Fruit fly (Drosophila melanogaster) whole organism, embryonic: ENCODE measurements around the gene CG5828.

Source experiments
- Awh ChIP-seq: fragments of 200-800 bp; sonication (Bioruptor generic); IDR thresholded peaks from 2 replicates; pipeline ENCODE4, ENCODE4 v1.3.6; 2022; ENCODE audit warnings: missing biosample characterization, missing genetic modification characterization
- Blimp-1 ChIP-seq: fragments of 200-800 bp; sonication (Bioruptor generic); optimal IDR thresholded peaks from 3 replicates; lab custom pipeline; 2018; ENCODE audit warnings: missing biosample characterization, missing genetic modification characterization, mild to moderate bottlenecking, moderate library complexity, missing genetic modification reagents
- CG10267 ChIP-seq: fragments of 200-800 bp; sonication (Bioruptor generic); optimal IDR thresholded peaks from 2 replicates; lab custom pipeline; 2018; ENCODE audit warnings: missing biosample characterization, mild to moderate bottlenecking, missing genetic modification characterization, moderate library complexity
- CG10543 ChIP-seq: fragments of 200-800 bp; sonication (Bioruptor generic); optimal IDR thresholded peaks from 3 replicates; lab custom pipeline; 2017; ENCODE audit warnings: missing biosample characterization, mild to moderate bottlenecking, missing genetic modification characterization, moderate library complexity
- CG11093 ChIP-seq: fragments of 200-800 bp; sonication (Bioruptor generic); IDR thresholded peaks from 3 replicates; pipeline ENCODE4 v1.3.6; 2022; ENCODE audit warnings: missing biosample characterization, missing genetic modification characterization
- CG12769 ChIP-seq: fragments of 200-800 bp; sonication (Bioruptor generic); optimal IDR thresholded peaks from 2 replicates; lab custom pipeline; 2019; ENCODE audit warnings: missing biosample characterization, mild to moderate bottlenecking, missing genetic modification characterization, moderate library complexity
- CG15269 ChIP-seq: fragments of 200-800 bp; sonication (Bioruptor generic); optimal IDR thresholded peaks from 2 replicates; lab custom pipeline; 2018; ENCODE audit warnings: missing biosample characterization, mild to moderate bottlenecking, missing genetic modification characterization, moderate library complexity
- CG1603 ChIP-seq: fragments of 200-800 bp; sonication (Bioruptor generic); optimal IDR thresholded peaks from 2 replicates; lab custom pipeline; 2019; ENCODE audit warnings: missing biosample characterization, mild to moderate bottlenecking, missing genetic modification characterization, moderate library complexity
- CG18262 ChIP-seq: fragments of 200-800 bp; optimal IDR thresholded peaks from 3 replicates; lab custom pipeline; 2019; ENCODE audit warnings: missing biosample characterization, mild to moderate bottlenecking, missing genetic modification characterization, moderate library complexity
- CG2199 ChIP-seq: fragments of 200-800 bp; sonication (Bioruptor generic); IDR thresholded peaks from 3 replicates; pipeline ENCODE4 v1.3.6; 2022; ENCODE audit warnings: missing biosample characterization, missing genetic modification characterization
- CG32767 ChIP-seq: fragments of 200-800 bp; sonication (Bioruptor generic); IDR thresholded peaks from 2 replicates; pipeline ENCODE4 v1.3.6; 2022; ENCODE audit warnings: missing biosample characterization, missing genetic modification characterization
- CG34376 ChIP-seq: fragments of 200-800 bp; sonication (Bioruptor generic); optimal IDR thresholded peaks from 2 replicates; lab custom pipeline; 2018; ENCODE audit warnings: missing biosample characterization, mild to moderate bottlenecking, missing genetic modification characterization
- CG6175 ChIP-seq: fragments of 200-800 bp; sonication (Bioruptor generic); IDR thresholded peaks from 3 replicates; pipeline ENCODE4 v1.3.6; 2022; ENCODE audit warnings: missing biosample characterization, missing genetic modification characterization
- CG6683 ChIP-seq: fragments of 200-800 bp; sonication (Bioruptor generic); optimal IDR thresholded peaks from 2 replicates; lab custom pipeline; 2017; ENCODE audit warnings: missing biosample characterization, mild to moderate bottlenecking, missing genetic modification characterization, missing genetic modification reagents
- CG6765 ChIP-seq: fragments of 200-800 bp; sonication (Bioruptor generic); optimal IDR thresholded peaks from 3 replicates; lab custom pipeline; 2017; ENCODE audit warnings: missing biosample characterization, mild to moderate bottlenecking, missing genetic modification characterization
- CG9215 ChIP-seq: fragments of 200-800 bp; sonication (Bioruptor generic); IDR thresholded peaks from 2 replicates; pipeline ENCODE4 v1.3.6; 2022; ENCODE audit warnings: missing biosample characterization, missing genetic modification characterization
- CoRest ChIP-seq: fragments of 200-800 bp; sonication (Bioruptor generic); optimal IDR thresholded peaks from 3 replicates; lab custom pipeline; 2018; ENCODE audit warnings: missing biosample characterization, mild to moderate bottlenecking, missing genetic modification characterization, moderate library complexity
- Deaf1 ChIP-seq: fragments of 200-800 bp; optimal IDR thresholded peaks from 3 replicates; lab custom pipeline; 2019; ENCODE audit warnings: missing biosample characterization, mild to moderate bottlenecking, missing genetic modification characterization, moderate library complexity
- Dip3 ChIP-seq: fragments of 200-800 bp; sonication (Bioruptor generic); optimal IDR thresholded peaks from 3 replicates; lab custom pipeline; 2016; ENCODE audit warnings: missing biosample characterization, missing genetic modification characterization
- Hr78 ChIP-seq, 2 experiments: fragments of 200-800 bp in 1 of 2; fragments of >200 bp in 1 of 2; sonication (Bioruptor generic) in 1 of 2; optimal IDR thresholded peaks; 2 replicates each; lab custom pipeline; 2017 to 2019; ENCODE audit warnings: missing biosample characterization in 2 of 2, missing genetic modification characterization in 2 of 2, mild to moderate bottlenecking in 1 of 2, moderate library complexity in 1 of 2
- Hsf ChIP-seq: fragments of 200-800 bp; sonication (Bioruptor generic); optimal IDR thresholded peaks from 3 replicates; lab custom pipeline; 2016; ENCODE audit warnings: missing biosample characterization, missing genetic modification characterization
- MTF-1 ChIP-seq: fragments of 200-800 bp; sonication (Bioruptor generic); optimal IDR thresholded peaks from 2 replicates; lab custom pipeline; 2018; ENCODE audit warnings: missing biosample characterization, mild to moderate bottlenecking, missing genetic modification characterization, borderline replicate concordance
- Med ChIP-seq: fragments of 200-800 bp; sonication (Bioruptor generic); peaks from one replicate; lab custom pipeline; 2016; ENCODE audit warnings: missing biosample characterization, missing genetic modification characterization, mild to moderate bottlenecking, inconsistent platforms, moderate library complexity
- NC2β ChIP-seq: fragments of 200-800 bp; sonication (Bioruptor generic); optimal IDR thresholded peaks from 2 replicates; lab custom pipeline; 2016; ENCODE audit warnings: missing biosample characterization, missing genetic modification characterization
- Pdp1 ChIP-seq, 2 experiments: fragments of 200-800 bp; sonication (Bioruptor generic); optimal IDR thresholded peaks; 3 replicates each; lab custom pipeline; 2016; ENCODE audit warnings: missing biosample characterization in 2 of 2, missing genetic modification characterization in 2 of 2, mild to moderate bottlenecking in 1 of 2, moderate library complexity in 1 of 2
- Sox102F ChIP-seq: fragments of 200-800 bp; sonication (Bioruptor generic); optimal IDR thresholded peaks from 2 replicates; lab custom pipeline; 2018; ENCODE audit warnings: missing biosample characterization, mild to moderate bottlenecking, missing genetic modification characterization, moderate library complexity
- abd-A ChIP-seq: fragments of 200-800 bp; sonication (Bioruptor generic); optimal IDR thresholded peaks from 3 replicates; lab custom pipeline; 2019; ENCODE audit warnings: missing biosample characterization, mild to moderate bottlenecking, missing genetic modification characterization, moderate library complexity
- chinmo ChIP-seq: fragments of 200-800 bp; sonication (Bioruptor generic); IDR thresholded peaks from 4 replicates; pipeline ENCODE4 v1.3.6; 2022; ENCODE audit warnings: missing biosample characterization, missing genetic modification characterization; ENCODE audit not compliant: partially characterized antibody
- dm ChIP-seq: fragments of 200-800 bp; sonication (Bioruptor generic); optimal IDR thresholded peaks from 3 replicates; lab custom pipeline; 2016; ENCODE audit warnings: missing biosample characterization, missing genetic modification characterization
- eve ChIP-seq, 2 experiments: fragments of >200 bp; optimal IDR thresholded peaks; 2 replicates each; lab custom pipeline; 2017; ENCODE audit warnings: missing biosample characterization in 2 of 2, missing genetic modification characterization in 2 of 2
- fd96Cb ChIP-seq: fragments of 200-800 bp; sonication (Bioruptor generic); optimal IDR thresholded peaks from 2 replicates; lab custom pipeline; 2018; ENCODE audit warnings: missing biosample characterization, mild to moderate bottlenecking, missing genetic modification characterization, moderate library complexity
- ftz-f1 ChIP-seq: fragments of 200-800 bp; sonication (Bioruptor generic); optimal IDR thresholded peaks from 2 replicates; lab custom pipeline; 2016; ENCODE audit warnings: missing biosample characterization, missing genetic modification characterization
- grau ChIP-seq: fragments of 200-800 bp; optimal IDR thresholded peaks from 3 replicates; lab custom pipeline; 2019; ENCODE audit warnings: missing biosample characterization, mild to moderate bottlenecking, missing genetic modification characterization, moderate library complexity
- ken ChIP-seq: fragments of 200-800 bp; sonication (Bioruptor generic); IDR thresholded peaks from 3 replicates; pipeline ENCODE4 v1.3.6; 2022; ENCODE audit warnings: missing biosample characterization, missing genetic modification characterization
- lmd ChIP-seq: fragments of 200-800 bp; sonication (Bioruptor generic); IDR thresholded peaks from 2 replicates; pipeline ENCODE4 v1.3.6; 2022; ENCODE audit warnings: missing biosample characterization, missing genetic modification characterization
- org-1 ChIP-seq: fragments of 200-800 bp; sonication (Bioruptor generic); optimal IDR thresholded peaks from 2 replicates; lab custom pipeline; 2017; ENCODE audit warnings: missing biosample characterization, missing genetic modification characterization
- schlank ChIP-seq: fragments of 200-800 bp; sonication (Bioruptor generic); optimal IDR thresholded peaks from 2 replicates; lab custom pipeline; 2018; ENCODE audit warnings: missing biosample characterization, mild to moderate bottlenecking, missing genetic modification characterization
- sd ChIP-seq: fragments of 200-800 bp; sonication (Bioruptor generic); optimal IDR thresholded peaks from 3 replicates; lab custom pipeline; 2018; ENCODE audit warnings: missing biosample characterization, mild to moderate bottlenecking, missing genetic modification characterization, moderate library complexity
- so ChIP-seq: fragments of 200-800 bp; sonication (Bioruptor generic); IDR thresholded peaks from 3 replicates; pipeline ENCODE4 v1.3.6; 2022; ENCODE audit warnings: missing biosample characterization, missing genetic modification characterization
- sqz ChIP-seq: fragments of 200-800 bp; sonication (Bioruptor generic); optimal IDR thresholded peaks from 3 replicates; lab custom pipeline; 2018; ENCODE audit warnings: missing biosample characterization, mild to moderate bottlenecking, missing genetic modification characterization
- tup ChIP-seq: fragments of 200-800 bp; sonication (Bioruptor generic); optimal IDR thresholded peaks from 2 replicates; lab custom pipeline; 2016; ENCODE audit warnings: missing biosample characterization, mild to moderate bottlenecking, missing genetic modification characterization, moderate library complexity
- vvl ChIP-seq: fragments of 200-800 bp; sonication (Bioruptor generic); IDR thresholded peaks from 2 replicates; pipeline ENCODE4 v1.3.6; 2022; ENCODE audit warnings: missing biosample characterization, missing genetic modification characterization

The CG5828 gene

DNA sequence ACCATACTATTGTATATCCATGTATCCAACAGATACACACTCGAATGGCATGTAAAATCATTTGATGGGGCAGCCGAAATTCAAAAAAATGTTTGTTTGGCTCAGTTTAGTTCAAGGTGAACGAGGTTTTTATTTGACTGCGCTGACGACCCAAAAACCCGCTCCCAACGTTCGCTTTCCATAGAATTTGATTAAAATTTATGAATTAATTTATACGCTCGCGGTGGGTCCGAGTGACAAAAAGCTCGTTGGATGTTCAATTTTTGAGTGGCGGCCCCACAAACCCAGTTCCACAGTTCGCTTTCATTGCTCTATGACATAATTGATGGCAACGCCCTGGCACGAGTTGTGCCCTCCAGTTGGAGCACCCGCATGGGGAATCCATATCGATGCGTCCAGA is 25.9 kb downstream of the CG5828 start:
- TF ChIP-seq ftz-f1 (GFP tag; lab: Kevin White, UChicago) (peak; percentile 57), vvl (GFP tag; lab: Robert Waterston, UW) (peak; percentile 67; the same call in 1 of the 2 replicates), MTF-1 (no peak), Deaf1 (tag; lab: Kevin White, UChicago) (no peak), Med (GFP tag; lab: Kevin White, UChicago) (peak; percentile 5), Hr78 (GFP tag; optimal IDR thresholded peaks at IDR 0.05; lab: Kevin White, UChicago) (peak in 1 of 2 experiments; percentile 51), so (no peak), sqz (peak; percentile 55), CoRest (tag; lab: Kevin White, UChicago) (no peak), dm (GFP tag; lab: Kevin White, UChicago) (no peak), schlank (tag; lab: Kevin White, UChicago) (no peak), ken (GFP tag; lab: Robert Waterston, UW) (no peak), CG10543 (GFP tag; lab: Kevin White, UChicago) (peak; percentile 56), abd-A (tag; lab: Kevin White, UChicago) (peak; percentile 94), CG6765 (no peak), NC2β (GFP tag; lab: Kevin White, UChicago) (no peak), eve (GFP tag; optimal IDR thresholded peaks at IDR 0.05; lab: Kevin White, UChicago) (no peak), org-1 (GFP tag; lab: Kevin White, UChicago) (no peak), Awh (peak; percentile 24; the same call in 1 of the 2 replicates), CG6683 (GFP tag; lab: Kevin White, UChicago) (no peak), Sox102F (no peak), lmd (GFP tag; lab: Robert Waterston, UW) (no peak), grau (tag; lab: Kevin White, UChicago) (no peak), CG2199 (GFP tag; lab: Robert Waterston, UW) (0 out of 3 replicates have a peak, but pooled peaks have one; percentile 8), CG10267 (tag; lab: Kevin White, UChicago) (no peak), sd (tag; lab: Kevin White, UChicago) (peak; percentile 92), CG11093 (GFP tag; lab: Robert Waterston, UW) (no peak), tup (GFP tag; lab: Kevin White, UChicago) (no peak), CG32767 (peak; percentile 84), Pdp1 (GFP tag; optimal IDR thresholded peaks at IDR 0.05; lab: Kevin White, UChicago) (peak in 1 of 2 experiments; percentile 59), CG34376 (no peak), CG15269 (tag; lab: Kevin White, UChicago) (no peak), CG6175 (GFP tag; lab: Robert Waterston, UW) (0 out of 3 replicates have a peak, but pooled peaks have one; percentile 18), chinmo (GFP tag; lab: Robert Waterston, UW) (peak; percentile 94; the same call in 3 of the 4 replicates), CG1603 (tag; lab: Kevin White, UChicago) (no peak), Hsf (no peak), CG18262 (tag; lab: Kevin White, UChicago) (no peak), Blimp-1 (peak; percentile 87), CG9215 (GFP tag; lab: Robert Waterston, UW) (no peak), Dip3 (GFP tag; lab: Kevin White, UChicago) (no peak), CG12769 (tag; lab: Kevin White, UChicago) (peak; percentile 80), fd96Cb (tag; lab: Kevin White, UChicago) (no peak)
